Worm (Caenorhabditis elegans) whole organism, late embryonic: ENCODE data around the gene F10C1.23.

Experiments
- C08G9.2 ChIP-seq: sonication (generic microtip); optimal IDR thresholded peaks from 2 replicates; lab custom pipeline; 2016; ENCODE audit warnings: mild to moderate bottlenecking, missing genetic modification characterization, moderate library complexity, missing compliant biosample characterization
- C38D4.7 ChIP-seq: fragments of 200-800 bp; sonication (Bioruptor generic); optimal IDR thresholded peaks from 2 replicates; lab custom pipeline; 2018; ENCODE audit warnings: mild to moderate bottlenecking, missing genetic modification characterization, moderate library complexity, missing compliant biosample characterization
- F13H6.1 ChIP-seq: sonication (generic microtip); optimal IDR thresholded peaks from 2 replicates; lab custom pipeline; 2016; ENCODE audit warnings: missing genetic modification characterization, missing compliant biosample characterization
- K02D7.2 ChIP-seq: sonication (generic microtip); optimal IDR thresholded peaks from 2 replicates; lab custom pipeline; 2017; ENCODE audit warnings: mild to moderate bottlenecking, missing genetic modification characterization, missing compliant biosample characterization
- K09A11.1 ChIP-seq: sonication (generic microtip); optimal IDR thresholded peaks from 2 replicates; lab custom pipeline; 2017; ENCODE audit warnings: antibody characterized with exemption, mild to moderate bottlenecking, missing genetic modification characterization, missing compliant biosample characterization; ENCODE audit not compliant: insufficient read depth
- T23F11.4 ChIP-seq: fragments of 200-800 bp; sonication (Bioruptor generic); optimal IDR thresholded peaks from 2 replicates; lab custom pipeline; 2018; ENCODE audit warnings: mild to moderate bottlenecking, missing genetic modification characterization, missing compliant biosample characterization
- Y22D7AL.16 ChIP-seq: sonication (generic microtip); optimal IDR thresholded peaks from 2 replicates; lab custom pipeline; 2016; ENCODE audit warnings: missing genetic modification characterization, missing compliant biosample characterization
- ceh-18 ChIP-seq: sonication (generic microtip); optimal IDR thresholded peaks from 2 replicates; lab custom pipeline; 2016; ENCODE audit warnings: missing genetic modification characterization, missing compliant biosample characterization
- ceh-19 ChIP-seq: fragments of 200-800 bp; sonication (Bioruptor generic); optimal IDR thresholded peaks from 2 replicates; lab custom pipeline; 2018; ENCODE audit warnings: mild to moderate bottlenecking, missing genetic modification characterization, missing compliant biosample characterization
- ceh-2 ChIP-seq: sonication (generic microtip); optimal IDR thresholded peaks from 2 replicates; lab custom pipeline; 2016; ENCODE audit warnings: missing genotype, missing genetic modification characterization, missing compliant biosample characterization
- ceh-22 ChIP-seq: sonication (generic microtip); optimal IDR thresholded peaks from 2 replicates; lab custom pipeline; 2017; ENCODE audit warnings: missing biosample characterization, missing genetic modification characterization
- ceh-24 ChIP-seq: sonication (generic microtip); optimal IDR thresholded peaks from 2 replicates; lab custom pipeline; 2016; ENCODE audit warnings: mild to moderate bottlenecking, missing genetic modification characterization, missing compliant biosample characterization
- ceh-30 ChIP-seq: fragments of 150-350 bp; optimal IDR thresholded peaks from 2 replicates; lab custom pipeline; 2014; ENCODE audit warnings: missing biosample characterization, missing genetic modification characterization
- ceh-31 ChIP-seq: sonication (generic microtip); optimal IDR thresholded peaks from 2 replicates; lab custom pipeline; 2016; ENCODE audit warnings: missing genetic modification characterization, missing compliant biosample characterization
- ceh-45 ChIP-seq: fragments of 200-800 bp; sonication (Bioruptor generic); IDR thresholded peaks from 2 replicates; pipeline ENCODE4 v1.3.6; 2022; ENCODE audit warnings: missing genetic modification reagents, missing genetic modification characterization, missing compliant biosample characterization
- ceh-48 ChIP-seq: sonication (generic microtip); optimal IDR thresholded peaks from 2 replicates; lab custom pipeline; 2016; ENCODE audit warnings: missing genetic modification characterization, inconsistent platforms, missing compliant biosample characterization
- ceh-9 ChIP-seq: sonication (generic microtip); optimal IDR thresholded peaks from 2 replicates; lab custom pipeline; 2016; ENCODE audit warnings: mild to moderate bottlenecking, missing genetic modification characterization, inconsistent platforms, missing compliant biosample characterization
- dmd-4 ChIP-seq: sonication (generic microtip); optimal IDR thresholded peaks from 2 replicates; lab custom pipeline; 2016; ENCODE audit warnings: borderline replicate concordance, missing genetic modification characterization, missing compliant biosample characterization
- elt-4 ChIP-seq: sonication (generic microtip); optimal IDR thresholded peaks from 2 replicates; lab custom pipeline; 2016; ENCODE audit warnings: missing genetic modification characterization, missing compliant biosample characterization
- ets-4 ChIP-seq: sonication (generic microtip); optimal IDR thresholded peaks from 2 replicates; lab custom pipeline; 2016; ENCODE audit warnings: missing genetic modification characterization, missing compliant biosample characterization
- fkh-10 ChIP-seq: fragments of 150-350 bp; optimal IDR thresholded peaks from 2 replicates; lab custom pipeline; 2014; ENCODE audit warnings: missing biosample characterization, missing genetic modification reagents, missing genetic modification characterization
- fkh-6 ChIP-seq: sonication (generic microtip); optimal IDR thresholded peaks from 2 replicates; lab custom pipeline; 2016; ENCODE audit warnings: missing genetic modification characterization, missing compliant biosample characterization
- gmeb-2 ChIP-seq: sonication (generic microtip); optimal IDR thresholded peaks from 2 replicates; lab custom pipeline; 2016; ENCODE audit warnings: missing genetic modification characterization, inconsistent platforms, missing compliant biosample characterization
- hlh-15 ChIP-seq: sonication (generic microtip); optimal IDR thresholded peaks from 2 replicates; lab custom pipeline; 2016; ENCODE audit warnings: missing genetic modification characterization, missing compliant biosample characterization
- hlh-30 ChIP-seq: sonication (generic microtip); optimal IDR thresholded peaks from 2 replicates; lab custom pipeline; 2017; ENCODE audit warnings: antibody characterized with exemption, missing genetic modification characterization, missing compliant biosample characterization; ENCODE audit not compliant: insufficient read depth
- hlh-6 ChIP-seq: sonication (generic microtip); optimal IDR thresholded peaks from 2 replicates; lab custom pipeline; 2016; ENCODE audit warnings: missing genotype, missing genetic modification characterization, missing compliant biosample characterization
- hlh-8 ChIP-seq: sonication (generic microtip); optimal IDR thresholded peaks from 2 replicates; lab custom pipeline; 2016; ENCODE audit warnings: missing genotype, missing genetic modification characterization, missing compliant biosample characterization
- madf-2 ChIP-seq: sonication (generic microtip); optimal IDR thresholded peaks from 2 replicates; lab custom pipeline; 2017; ENCODE audit warnings: missing genetic modification characterization, missing compliant biosample characterization
- mec-3 ChIP-seq: sonication (generic microtip); optimal IDR thresholded peaks from 2 replicates; lab custom pipeline; 2016; ENCODE audit warnings: borderline replicate concordance, missing genetic modification characterization, missing compliant biosample characterization
- nhr-11 ChIP-seq: fragments of 150-350 bp; optimal IDR thresholded peaks from 2 replicates; lab custom pipeline; 2014; ENCODE audit warnings: missing biosample characterization, missing genetic modification characterization
- npax-4 ChIP-seq: sonication (generic microtip); optimal IDR thresholded peaks from 2 replicates; lab custom pipeline; 2016; ENCODE audit warnings: missing genetic modification characterization, missing compliant biosample characterization
- ref-2 ChIP-seq: sonication (generic microtip); optimal IDR thresholded peaks from 2 replicates; lab custom pipeline; 2016; ENCODE audit warnings: missing genetic modification characterization, missing compliant biosample characterization
- sdc-2 ChIP-seq: sonication (generic microtip); optimal IDR thresholded peaks from 2 replicates; lab custom pipeline; 2016; ENCODE audit warnings: missing genotype, missing genetic modification characterization, missing compliant biosample characterization
- tbx-2 ChIP-seq: sonication (generic microtip); optimal IDR thresholded peaks from 2 replicates; lab custom pipeline; 2016; ENCODE audit warnings: missing genetic modification characterization, missing compliant biosample characterization
- unc-3 ChIP-seq, 2 experiments: fragments of 200-800 bp in 1 of 2; sonication (Bioruptor generic) in 1 of 2; sonication (generic microtip) in 1 of 2; conservative IDR thresholded peaks in 1 of 2; optimal IDR thresholded peaks in 1 of 2; 2 replicates each; pipeline versions ENCODE4 v1.3.6 to Lab custom; 2016 to 2022; ENCODE audit warnings: missing compliant biosample characterization in 2 of 2, missing genetic modification characterization in 2 of 2, missing genetic modification reagents in 1 of 2
- unc-55 ChIP-seq: sonication (generic microtip); optimal IDR thresholded peaks from 2 replicates; lab custom pipeline; 2017; ENCODE audit warnings: missing biosample characterization, missing genetic modification reagents, missing genetic modification characterization
- unc-86 ChIP-seq: sonication (generic microtip); optimal IDR thresholded peaks from 2 replicates; lab custom pipeline; 2016; ENCODE audit warnings: missing genetic modification characterization, missing compliant biosample characterization
- ztf-16 ChIP-seq: sonication (generic microtip); optimal IDR thresholded peaks from 2 replicates; lab custom pipeline; 2017; ENCODE audit warnings: missing genetic modification characterization, missing compliant biosample characterization

Gene F10C1.23

ce11 chrII:5790313-5790773 lies 32.5 kb downstream of the F10C1.23 start, which contains the start of gene lect-2:
Gene lect-2, plus strand, starts transcription at chrII:5790723.
- TF ChIP-seq ref-2 (tag; lab: Kevin White, UChicago) (no peak), K02D7.2 (tag; lab: Kevin White, UChicago) (no peak), unc-3 (GFP tag; conservative IDR thresholded peaks at IDR 0.05; lab: Robert Waterston, UW) (no peak), unc-3 (tag; optimal IDR thresholded peaks at IDR 0.05; lab: Kevin White, UChicago) (no peak), unc-55 (GFP tag; lab: Kevin White, UChicago) (peak; percentile 35), tbx-2 (tag; lab: Kevin White, UChicago) (no peak), hlh-6 (tag; lab: Kevin White, UChicago) (no peak)

DNA sequence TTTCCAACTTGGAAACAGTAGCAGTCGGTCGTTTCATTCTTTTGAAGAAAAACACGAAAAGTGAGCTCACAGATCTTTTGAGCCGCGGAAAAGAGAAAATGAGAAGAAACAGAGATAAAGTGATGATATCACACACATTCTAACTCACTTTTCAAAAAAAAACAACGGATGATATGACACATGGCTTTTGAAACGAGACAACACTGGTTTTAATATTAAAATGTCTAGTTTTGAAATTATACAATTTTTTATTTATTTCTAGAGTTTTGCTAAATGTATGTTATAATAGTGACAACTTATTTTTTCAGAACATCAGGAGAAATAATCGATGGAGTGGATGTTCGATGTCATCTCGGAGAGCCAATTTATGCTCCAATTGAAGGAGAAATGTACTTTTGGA lies 34.6 kb downstream of the F10C1.23 start, which contains the start of gene K05F1.14:
Gene K05F1.14 (minus strand): TSS at position 101 of the 400 bp plus-strand sequence.
- TF ChIP-seq hlh-15 (tag; lab: Kevin White, UChicago): no peak
- TF ChIP-seq ets-4 (tag; lab: Kevin White, UChicago): no peak
- no peak for TF ChIP-seq madf-2
- TF ChIP-seq ceh-30 (tag; lab: Kevin White, UChicago): no peak
- TF ChIP-seq ref-2 (tag; lab: Kevin White, UChicago): no peak

ce11 chrII:5794195-5794594 lies 36.4 kb downstream of the F10C1.23 start, which contains the start of gene acdh-8:
Gene acdh-8, plus strand, starts transcription at chrII:5794495.
- no peak for TF ChIP-seq elt-4 (tag; lab: Kevin White, UChicago)
- TF ChIP-seq dmd-4 (tag; lab: Kevin White, UChicago): no peak
- TF ChIP-seq gmeb-2 (tag; lab: Kevin White, UChicago): no peak
- no peak for TF ChIP-seq nhr-11 (tag; lab: Kevin White, UChicago)
- TF ChIP-seq ceh-19 (GFP tag; lab: Kevin White, UChicago): no peak
- no peak for TF ChIP-seq T23F11.4
- no peak for TF ChIP-seq ceh-30 (tag; lab: Kevin White, UChicago)
- TF ChIP-seq Y22D7AL.16 (tag; lab: Kevin White, UChicago): no peak

DNA sequence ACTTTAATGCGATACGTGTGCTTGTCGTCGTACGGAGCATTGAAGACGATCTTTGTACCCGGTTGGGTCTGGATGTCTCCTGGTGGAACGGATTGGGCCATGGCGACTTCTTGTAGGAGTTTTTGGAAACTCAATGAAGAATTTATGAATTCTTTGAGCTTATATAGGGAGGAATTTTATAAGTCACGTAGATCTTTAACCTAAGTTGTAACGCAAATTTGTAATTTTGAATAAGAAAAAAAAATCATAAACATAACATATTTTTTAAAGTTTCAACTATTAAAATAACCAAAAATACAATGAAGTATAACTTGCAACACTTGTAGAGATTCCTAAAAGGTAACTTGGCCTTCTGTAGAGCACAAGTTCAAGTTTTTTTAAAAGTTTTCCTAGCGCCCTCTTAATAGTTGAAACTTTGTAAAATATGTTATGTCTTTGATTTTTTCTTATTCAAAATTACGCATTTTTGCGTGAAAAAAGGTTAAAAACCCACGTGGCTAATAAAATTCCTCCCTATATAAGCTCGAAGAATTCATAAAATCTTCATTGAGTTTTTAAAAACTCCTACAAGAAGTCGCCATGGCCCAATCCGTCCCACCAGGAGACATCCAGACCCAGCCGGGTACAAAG lies 39.6 kb downstream of the F10C1.23 start, which contains the start of the genes msp-63 and msp-142:
Gene msp-63 (minus strand): TSS at position 101 of the 630 bp plus-strand sequence.
Gene msp-142 (plus strand): TSS at position 580 of the 630 bp plus-strand sequence.
- no peak for TF ChIP-seq hlh-15 (tag; lab: Kevin White, UChicago)
- no peak for TF ChIP-seq T23F11.4
- no peak for TF ChIP-seq unc-86
- no peak for TF ChIP-seq fkh-6 (tag; lab: Kevin White, UChicago)
- no peak for TF ChIP-seq hlh-30 (tag; lab: Kevin White, UChicago)
- no peak for TF ChIP-seq ceh-31
- TF ChIP-seq F13H6.1 (tag; lab: Kevin White, UChicago): no peak
- TF ChIP-seq hlh-8 (tag; lab: Kevin White, UChicago): no peak
- TF ChIP-seq ztf-16 (tag; lab: Kevin White, UChicago): no peak
- no peak for TF ChIP-seq sdc-2 (tag; lab: Kevin White, UChicago)
- no peak for TF ChIP-seq K02D7.2 (tag; lab: Kevin White, UChicago)
- TF ChIP-seq ceh-24 (tag; lab: Kevin White, UChicago): no peak

- TF ChIP-seq tbx-2 (tag; lab: Kevin White, UChicago) (no peak), ceh-18 (tag; lab: Kevin White, UChicago) (no peak), ets-4 (tag; lab: Kevin White, UChicago) (no peak), K09A11.1 (tag; lab: Kevin White, UChicago) (no peak), fkh-10 (no peak), ceh-22 (tag; lab: Kevin White, UChicago) (no peak), npax-4 (tag; lab: Kevin White, UChicago) (no peak), C08G9.2 (tag; lab: Kevin White, UChicago) (no peak), ceh-45 (GFP tag; lab: Robert Waterston, UW) (no peak), ceh-2 (tag; lab: Kevin White, UChicago) (no peak), ceh-48 (no peak), ceh-9 (tag; lab: Kevin White, UChicago) (no peak), gmeb-2 (tag; lab: Kevin White, UChicago) (no peak), C38D4.7 (no peak), unc-55 (GFP tag; lab: Kevin White, UChicago) (no peak), mec-3 (tag; lab: Kevin White, UChicago) (no peak)
Measured at ce11 chrII:5799553-5799952, 41.7 kb downstream of the F10C1.23 start, which contains the start of gene K05F1.8. Gene K05F1.8, minus strand, starts transcription at chrII:5799653.
